Fruit fly (Drosophila melanogaster) Kc167 (cell line): ENCODE measurements around the gene Actn3.

Source experiments
- Myc ChIP-seq: fragments of >200 bp; optimal IDR thresholded peaks from 2 replicates; lab custom pipeline; 2017; ENCODE audit warnings: missing external identifiers
- ttk ChIP-seq: sonication (Bioruptor generic); optimal IDR thresholded peaks from 2 replicates; lab custom pipeline; 2017; ENCODE audit warnings: missing external identifiers

DNA sequence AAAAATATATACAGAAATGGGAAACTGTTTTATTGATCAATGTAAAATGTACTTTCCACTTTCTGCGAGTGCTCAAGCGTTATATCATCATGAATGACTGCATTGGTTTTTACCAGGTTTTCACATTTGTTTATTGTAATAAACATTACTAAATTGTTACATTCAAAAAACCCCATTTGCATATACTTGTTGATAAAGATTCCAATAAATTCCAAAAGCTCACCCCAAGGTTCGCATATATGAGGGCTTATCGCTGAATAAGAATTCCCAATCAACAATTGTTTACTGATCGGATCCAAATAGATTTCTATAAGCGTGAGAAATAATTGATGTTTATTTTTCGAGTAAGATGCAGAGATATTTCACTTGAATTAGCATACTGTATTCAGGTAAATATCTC, 25.9 kb upstream of the Actn3 start:
- TF ChIP-seq Myc (lab: Kevin White, UChicago) (no peak), ttk (lab: Kevin White, UChicago) (no peak)
